Worm (Caenorhabditis elegans) whole organism, L3 larva: ENCODE measurements around the gene ifd-2.

Experiments used
- R02D3.7 ChIP-seq: fragments of 150-350 bp; optimal IDR thresholded peaks from 2 replicates; lab custom pipeline; 2014; ENCODE audit warnings: missing biosample characterization, missing genetic modification characterization
- nhr-11 ChIP-seq: fragments of 150-350 bp; optimal IDR thresholded peaks from 2 replicates; lab custom pipeline; 2014; ENCODE audit warnings: missing biosample characterization, missing genetic modification characterization
- nhr-237 ChIP-seq: fragments of 150-350 bp; optimal IDR thresholded peaks from 2 replicates; lab custom pipeline; 2014; ENCODE audit warnings: missing biosample characterization, missing genetic modification characterization
- nhr-67 ChIP-seq: fragments of 150-350 bp; optimal IDR thresholded peaks from 2 replicates; lab custom pipeline; 2014; ENCODE audit warnings: missing biosample characterization, missing genetic modification characterization
- skn-1 ChIP-seq: fragments of 150-350 bp; optimal IDR thresholded peaks from 2 replicates; lab custom pipeline; 2014; ENCODE audit warnings: missing biosample characterization, missing genetic modification characterization

DNA sequence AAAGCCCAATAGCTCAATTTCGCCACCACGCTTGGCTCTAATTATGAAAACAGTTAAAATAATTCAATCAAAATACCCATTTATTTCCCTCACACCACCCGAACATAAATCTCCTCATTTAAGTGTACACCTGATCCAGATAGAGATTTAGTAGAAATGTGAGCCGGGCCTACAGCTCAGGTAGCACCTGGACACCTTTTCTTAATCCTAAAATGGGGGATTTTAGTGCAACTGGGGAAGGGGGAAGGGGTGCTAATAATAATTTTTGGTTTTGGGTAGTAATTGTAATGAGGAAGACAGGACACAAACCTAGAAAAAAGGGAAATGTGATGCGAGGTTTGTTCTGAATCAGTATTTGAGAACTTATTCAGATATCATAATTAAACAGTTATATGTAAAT, 37.9 kb upstream of the ifd-2 start:
- no peak for TF ChIP-seq nhr-67 (tag; lab: Kevin White, UChicago)
- no peak for TF ChIP-seq skn-1 (tag; lab: Kevin White, UChicago)
- no peak for TF ChIP-seq nhr-237
- TF ChIP-seq nhr-11 (tag; lab: Kevin White, UChicago), result no peak
- TF ChIP-seq R02D3.7, result no peak
